Fruit fly (Drosophila melanogaster) whole organism, embryonic: Measurements from ENCODE around the gene mask.

Experiments
- Aef1 ChIP-seq: fragments of 200-800 bp; sonication (Bioruptor generic); IDR thresholded peaks from 3 replicates; pipeline ENCODE4 v1.3.6; 2022; ENCODE audit warnings: missing biosample characterization, missing genetic modification characterization
- BEAF-32 ChIP-seq: fragments of 200-800 bp; sonication (Bioruptor generic); optimal IDR thresholded peaks from 3 replicates; lab custom pipeline; 2017; ENCODE audit warnings: missing biosample characterization, missing genetic modification characterization, mild to moderate bottlenecking, moderate library complexity, missing genetic modification reagents
- Bdp1 ChIP-seq: fragments of 200-800 bp; sonication (Bioruptor generic); optimal IDR thresholded peaks from 3 replicates; lab custom pipeline; 2016; ENCODE audit warnings: missing biosample characterization, missing genetic modification characterization
- CG10147 ChIP-seq: fragments of 200-800 bp; sonication (Bioruptor generic); optimal IDR thresholded peaks from 2 replicates; lab custom pipeline; 2019; ENCODE audit warnings: missing biosample characterization, mild to moderate bottlenecking, missing genetic modification characterization, moderate library complexity
- CG12219 ChIP-seq: fragments of 200-800 bp; sonication (Bioruptor generic); optimal IDR thresholded peaks from 3 replicates; lab custom pipeline; 2018; ENCODE audit warnings: missing biosample characterization, mild to moderate bottlenecking, missing genetic modification characterization
- CG13894 ChIP-seq: fragments of 200-800 bp; sonication (Bioruptor generic); optimal IDR thresholded peaks from 3 replicates; lab custom pipeline; 2018; ENCODE audit warnings: missing biosample characterization, mild to moderate bottlenecking, missing genetic modification characterization, moderate library complexity
- CG14014 ChIP-seq: fragments of 200-800 bp; sonication (Bioruptor generic); IDR thresholded peaks from 2 replicates; pipeline ENCODE4 v1.3.6; 2022; ENCODE audit warnings: missing biosample characterization, missing genetic modification characterization
- CG14965 ChIP-seq: fragments of 200-800 bp; sonication (Bioruptor generic); optimal IDR thresholded peaks from 2 replicates; lab custom pipeline; 2016; ENCODE audit warnings: missing biosample characterization, missing genetic modification characterization, borderline replicate concordance
- CG15479 ChIP-seq: fragments of 200-800 bp; sonication (Bioruptor generic); optimal IDR thresholded peaks from 3 replicates; lab custom pipeline; 2019; ENCODE audit warnings: missing biosample characterization, mild to moderate bottlenecking, missing genetic modification characterization, moderate library complexity
- CG15601 ChIP-seq: fragments of 200-800 bp; sonication (Bioruptor generic); optimal IDR thresholded peaks from 3 replicates; lab custom pipeline; 2019; ENCODE audit warnings: missing biosample characterization, mild to moderate bottlenecking, missing genetic modification characterization, moderate library complexity
- CG1603 ChIP-seq: fragments of 200-800 bp; sonication (Bioruptor generic); optimal IDR thresholded peaks from 2 replicates; lab custom pipeline; 2019; ENCODE audit warnings: missing biosample characterization, mild to moderate bottlenecking, missing genetic modification characterization, moderate library complexity
- CG17385 ChIP-seq: fragments of 200-800 bp; sonication (Bioruptor generic); optimal IDR thresholded peaks from 3 replicates; lab custom pipeline; 2018; ENCODE audit warnings: missing biosample characterization, mild to moderate bottlenecking, missing genetic modification characterization
- CG17829 ChIP-seq: fragments of 200-800 bp; optimal IDR thresholded peaks from 2 replicates; lab custom pipeline; 2019; ENCODE audit warnings: missing biosample characterization, mild to moderate bottlenecking, missing genetic modification characterization, moderate library complexity
- CG17912 ChIP-seq: fragments of 200-800 bp; sonication (Bioruptor generic); optimal IDR thresholded peaks from 2 replicates; lab custom pipeline; 2018; ENCODE audit warnings: missing biosample characterization, mild to moderate bottlenecking, missing genetic modification characterization
- CG18476 ChIP-seq: fragments of 200-800 bp; sonication (Bioruptor generic); optimal IDR thresholded peaks from 2 replicates; lab custom pipeline; 2016; ENCODE audit warnings: missing biosample characterization, mild to moderate bottlenecking, missing genetic modification characterization
- CG2202 ChIP-seq: fragments of 200-800 bp; sonication (Bioruptor generic); optimal IDR thresholded peaks from 2 replicates; lab custom pipeline; 2018; ENCODE audit warnings: missing biosample characterization, mild to moderate bottlenecking, missing genetic modification characterization
- CG30403 ChIP-seq: fragments of 200-800 bp; sonication (Bioruptor generic); optimal IDR thresholded peaks from 3 replicates; lab custom pipeline; 2016; ENCODE audit warnings: missing biosample characterization, missing genetic modification characterization
- CG31441 ChIP-seq: fragments of 200-800 bp; sonication (Bioruptor generic); IDR thresholded peaks from 2 replicates; pipeline ENCODE4 v1.3.6; 2022; ENCODE audit warnings: missing biosample characterization, missing genetic modification characterization
- CG33557 ChIP-seq: fragments of 200-800 bp; sonication (Bioruptor generic); optimal IDR thresholded peaks from 2 replicates; lab custom pipeline; 2019; ENCODE audit warnings: missing biosample characterization, mild to moderate bottlenecking, missing genetic modification characterization, moderate library complexity
- CG4282 ChIP-seq: fragments of 200-800 bp; sonication (Bioruptor generic); optimal IDR thresholded peaks from 2 replicates; lab custom pipeline; 2016; ENCODE audit warnings: missing biosample characterization, missing genetic modification characterization
- CG5180 ChIP-seq: fragments of 200-800 bp; sonication (Bioruptor generic); optimal IDR thresholded peaks from 3 replicates; lab custom pipeline; 2017; ENCODE audit warnings: missing biosample characterization, missing genetic modification characterization, mild to moderate bottlenecking, moderate library complexity, missing genetic modification reagents
- Dbx ChIP-seq: fragments of 200-800 bp; sonication (Bioruptor generic); IDR thresholded peaks from 3 replicates; pipeline ENCODE4 v1.3.6; 2022; ENCODE audit warnings: missing biosample characterization, missing genetic modification characterization
- E2f2 ChIP-seq: fragments of 200-800 bp; sonication (Bioruptor generic); IDR thresholded peaks from 2 replicates; pipeline ENCODE4 v1.3.6; 2022; ENCODE audit warnings: missing biosample characterization, missing genetic modification characterization
- Fer2 ChIP-seq: fragments of 200-800 bp; sonication (Bioruptor generic); optimal IDR thresholded peaks from 2 replicates; lab custom pipeline; 2018; ENCODE audit warnings: missing biosample characterization, mild to moderate bottlenecking, missing genetic modification characterization, moderate library complexity
- HmgD ChIP-seq: fragments of 200-800 bp; sonication (Bioruptor generic); optimal IDR thresholded peaks from 3 replicates; lab custom pipeline; 2016; ENCODE audit warnings: missing biosample characterization, missing genetic modification characterization
- Lhr ChIP-seq: fragments of 200-800 bp; sonication (Bioruptor generic); optimal IDR thresholded peaks from 3 replicates; lab custom pipeline; 2017; ENCODE audit warnings: mild to moderate bottlenecking, missing biosample characterization, missing genetic modification reagents, missing genetic modification characterization
- MESR4 ChIP-seq: fragments of 200-800 bp; sonication (Bioruptor generic); optimal IDR thresholded peaks from 2 replicates; lab custom pipeline; 2018; ENCODE audit warnings: missing biosample characterization, mild to moderate bottlenecking, missing genetic modification characterization, moderate library complexity
- MTF-1 ChIP-seq: fragments of 200-800 bp; sonication (Bioruptor generic); optimal IDR thresholded peaks from 2 replicates; lab custom pipeline; 2018; ENCODE audit warnings: missing biosample characterization, mild to moderate bottlenecking, missing genetic modification characterization, borderline replicate concordance
- Meics ChIP-seq: fragments of 200-800 bp; sonication (Bioruptor generic); optimal IDR thresholded peaks from 2 replicates; lab custom pipeline; 2017; ENCODE audit warnings: missing biosample characterization, mild to moderate bottlenecking, missing genetic modification characterization
- NC2α ChIP-seq: fragments of 200-800 bp; sonication (Bioruptor generic); optimal IDR thresholded peaks from 2 replicates; lab custom pipeline; 2016; ENCODE audit warnings: missing biosample characterization, missing genetic modification characterization
- Oaz ChIP-seq: fragments of 200-800 bp; sonication (Bioruptor generic); IDR thresholded peaks from 2 replicates; pipeline ENCODE4 v1.3.6; 2022; ENCODE audit warnings: missing biosample characterization, missing genetic modification characterization
- Six4 ChIP-seq: fragments of 200-800 bp; sonication (Bioruptor generic); optimal IDR thresholded peaks from 2 replicates; lab custom pipeline; 2016; ENCODE audit warnings: missing biosample characterization, missing genetic modification characterization
- Sry-β ChIP-seq: fragments of 200-800 bp; sonication (Bioruptor generic); optimal IDR thresholded peaks from 2 replicates; lab custom pipeline; 2018; ENCODE audit warnings: missing biosample characterization, mild to moderate bottlenecking, missing genetic modification characterization, moderate library complexity
- ara ChIP-seq: fragments of 200-800 bp; sonication (Bioruptor generic); IDR thresholded peaks from 2 replicates; pipeline ENCODE4 v1.3.6; 2022; ENCODE audit warnings: missing biosample characterization, missing genetic modification characterization
- chn ChIP-seq: fragments of 200-800 bp; sonication (Bioruptor generic); optimal IDR thresholded peaks from 2 replicates; lab custom pipeline; 2016; ENCODE audit warnings: missing biosample characterization, missing genetic modification characterization
- ci ChIP-seq: fragments of 200-800 bp; sonication (Bioruptor generic); IDR thresholded peaks from 3 replicates; pipeline ENCODE4 v1.3.6; 2022; ENCODE audit warnings: missing biosample characterization, missing genetic modification characterization
- dati ChIP-seq: fragments of 200-800 bp; sonication (Bioruptor generic); IDR thresholded peaks from 2 replicates; pipeline ENCODE4 v1.3.6; 2022; ENCODE audit warnings: missing biosample characterization, missing genetic modification characterization
- fd3F ChIP-seq: fragments of 200-800 bp; sonication (Bioruptor generic); optimal IDR thresholded peaks from 2 replicates; lab custom pipeline; 2018; ENCODE audit warnings: missing biosample characterization, mild to moderate bottlenecking, missing genetic modification characterization, moderate library complexity
- hb ChIP-seq: fragments of 200-800 bp; sonication (Bioruptor generic); IDR thresholded peaks from 3 replicates; pipeline ENCODE4 v1.3.6; 2022; ENCODE audit warnings: missing biosample characterization, missing genetic modification characterization; ENCODE audit not compliant: partially characterized antibody
- org-1 ChIP-seq: fragments of 200-800 bp; sonication (Bioruptor generic); optimal IDR thresholded peaks from 2 replicates; lab custom pipeline; 2017; ENCODE audit warnings: missing biosample characterization, missing genetic modification characterization
- pb ChIP-seq: fragments of 200-800 bp; sonication (Bioruptor generic); optimal IDR thresholded peaks from 3 replicates; lab custom pipeline; 2016; ENCODE audit warnings: missing biosample characterization, missing genetic modification characterization
- repo ChIP-seq: fragments of 200-800 bp; sonication (Bioruptor generic); optimal IDR thresholded peaks from 2 replicates; lab custom pipeline; 2016; ENCODE audit warnings: missing biosample characterization, missing genetic modification characterization
- sqz ChIP-seq: fragments of 200-800 bp; sonication (Bioruptor generic); optimal IDR thresholded peaks from 3 replicates; lab custom pipeline; 2018; ENCODE audit warnings: missing biosample characterization, mild to moderate bottlenecking, missing genetic modification characterization
- tap ChIP-seq: fragments of 200-800 bp; optimal IDR thresholded peaks from 3 replicates; lab custom pipeline; 2019; ENCODE audit warnings: missing biosample characterization, mild to moderate bottlenecking, missing genetic modification characterization, moderate library complexity
- tio ChIP-seq: fragments of 200-800 bp; sonication (Bioruptor generic); optimal IDR thresholded peaks from 2 replicates; lab custom pipeline; 2017; ENCODE audit warnings: missing biosample characterization, missing genetic modification characterization, inconsistent platforms
- trem ChIP-seq: fragments of 200-800 bp; optimal IDR thresholded peaks from 3 replicates; lab custom pipeline; 2019; ENCODE audit warnings: missing biosample characterization, mild to moderate bottlenecking, missing genetic modification characterization, moderate library complexity
- wdn ChIP-seq: fragments of 200-800 bp; sonication (Bioruptor generic); IDR thresholded peaks from 2 replicates; pipeline ENCODE4 v1.3.6; 2022; ENCODE audit warnings: missing biosample characterization, missing genetic modification characterization
- zen2 ChIP-seq: fragments of 200-800 bp; sonication (Bioruptor generic); IDR thresholded peaks from 3 replicates; pipeline ENCODE4 v1.3.6; 2022; ENCODE audit warnings: missing biosample characterization, missing genetic modification characterization; ENCODE audit not compliant: partially characterized antibody

The mask gene

dm6 chr3R:24230423-24231205, at the start of gene mask (continued):
- TF ChIP-seq MESR4 (GFP tag; lab: Kevin White, UChicago) = peak; percentile 84
- peak; percentile 75 for TF ChIP-seq wdn (GFP tag; lab: Robert Waterston, UW)
- TF ChIP-seq Lhr = peak; percentile 63
- peak; percentile 93 for TF ChIP-seq ci (GFP tag; lab: Robert Waterston, UW)
- TF ChIP-seq chn (GFP tag; lab: Kevin White, UChicago) = peak; percentile 65
- peak; percentile 83 for TF ChIP-seq CG17385 (GFP tag; lab: Kevin White, UChicago)
- TF ChIP-seq Sry-β (GFP tag; lab: Kevin White, UChicago) = peak; percentile 35
- TF ChIP-seq hb = no peak
- peak; percentile 33 for TF ChIP-seq CG14965 (GFP tag; lab: Kevin White, UChicago)
- TF ChIP-seq CG12219 (GFP tag; lab: Kevin White, UChicago) = peak; percentile 72
- peak; percentile 52 for TF ChIP-seq Six4 (GFP tag; lab: Kevin White, UChicago)
- TF ChIP-seq CG31441 (GFP tag; lab: Robert Waterston, UW) = peak; percentile 68
- TF ChIP-seq CG15479 = peak; percentile 4
- TF ChIP-seq fd3F (GFP tag; lab: Kevin White, UChicago) = peak; percentile 75
- TF ChIP-seq BEAF-32 (GFP tag; lab: Kevin White, UChicago) = peak; percentile 83
- no peak for TF ChIP-seq zen2 (GFP tag; lab: Robert Waterston, UW)
- peak; percentile 78 for TF ChIP-seq sqz (GFP tag; lab: Kevin White, UChicago)
- TF ChIP-seq Fer2 (tag; lab: Kevin White, UChicago) = peak; percentile 82
- TF ChIP-seq trem (tag; lab: Kevin White, UChicago) = peak; percentile 16
- peak; percentile 70 for TF ChIP-seq CG15601 (tag; lab: Kevin White, UChicago)
- peak; percentile 58 for TF ChIP-seq CG13894 (tag; lab: Kevin White, UChicago)
- peak; percentile 82 for TF ChIP-seq pb (GFP tag; lab: Kevin White, UChicago)
- TF ChIP-seq CG1603 (tag; lab: Kevin White, UChicago) = peak; percentile 62
- peak; percentile 59 for TF ChIP-seq org-1 (GFP tag; lab: Kevin White, UChicago)
- peak; percentile 95 for TF ChIP-seq CG17912
- TF ChIP-seq MTF-1 (GFP tag; lab: Kevin White, UChicago) = peak; percentile 87
- TF ChIP-seq Meics (GFP tag; lab: Kevin White, UChicago) = peak; percentile 85
- TF ChIP-seq repo = peak; percentile 73
- TF ChIP-seq CG10147 (GFP tag; lab: Kevin White, UChicago) = peak; percentile 54
- TF ChIP-seq CG33557 (GFP tag; lab: Kevin White, UChicago) = peak; percentile 71
- peak; percentile 36 for TF ChIP-seq CG4282
- peak; percentile 71 for TF ChIP-seq ara
- peak; percentile 55; the same call in 1 of the 2 replicates for TF ChIP-seq dati
- peak; percentile 61; the same call in 1 of the 2 replicates for TF ChIP-seq Oaz (GFP tag; lab: Robert Waterston, UW)
- TF ChIP-seq tap (tag; lab: Kevin White, UChicago) = no peak
- TF ChIP-seq HmgD (GFP tag; lab: Kevin White, UChicago) = peak; percentile 74
- TF ChIP-seq E2f2 (GFP tag; lab: Robert Waterston, UW) = peak; percentile 61; the same call in 1 of the 2 replicates
- TF ChIP-seq CG30403 (GFP tag; lab: Kevin White, UChicago) = peak; percentile 70
- no peak for TF ChIP-seq CG5180 (GFP tag; lab: Kevin White, UChicago)
- TF ChIP-seq tio (GFP tag; lab: Kevin White, UChicago) = no peak
- peak; percentile 17 for TF ChIP-seq CG17829 (tag; lab: Kevin White, UChicago)
- TF ChIP-seq Dbx (GFP tag; lab: Robert Waterston, UW) = peak; percentile 81
- no peak for TF ChIP-seq CG18476
- TF ChIP-seq Aef1 (GFP tag; lab: Robert Waterston, UW) = peak; percentile 69
- peak; percentile 38 for TF ChIP-seq NC2α (GFP tag; lab: Kevin White, UChicago)
- peak; percentile 39 for TF ChIP-seq CG2202 (tag; lab: Kevin White, UChicago)
- peak; percentile 75 for TF ChIP-seq CG14014 (GFP tag; lab: Robert Waterston, UW)
- TF ChIP-seq Bdp1 (GFP tag; lab: Kevin White, UChicago) = peak; percentile 77
